Fruit fly (Drosophila melanogaster): Measurements from ENCODE around the gene Traf4.

DNA sequence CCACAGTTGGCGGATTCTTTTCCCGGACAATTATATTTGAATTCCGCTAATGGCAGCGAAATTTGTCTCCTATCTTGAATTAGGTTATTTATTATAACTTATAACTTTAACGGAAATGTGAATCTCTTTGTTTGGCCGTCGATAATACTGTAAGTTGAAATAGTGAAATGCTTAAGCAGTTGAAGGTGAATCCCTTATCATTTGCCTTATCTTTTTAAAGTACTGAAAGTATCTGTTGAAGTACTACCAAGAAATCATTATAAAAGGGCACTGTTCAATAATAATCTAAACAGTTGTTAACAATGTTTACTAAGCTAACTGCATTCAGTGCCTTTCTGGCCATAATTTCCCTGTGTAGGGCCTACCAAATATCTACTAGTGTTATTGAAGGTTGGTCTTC lies 49.1 kb downstream of the Traf4 start, which contains the start of gene CG43055:
- TF ChIP-seq CG32121 (GFP tag; IDR thresholded peaks at IDR 0.05) (no peak), Pif1B (GFP tag; optimal IDR thresholded peaks at IDR 0.05) (no peak), CG17806 (tag; optimal IDR thresholded peaks at IDR 0.05) (no peak), EcR (GFP tag; optimal IDR thresholded peaks at IDR 0.05) (no peak), CG12605 (GFP tag; IDR thresholded peaks at IDR 0.05) (no peak), CG13204 (GFP tag; optimal IDR thresholded peaks at IDR 0.05) (no peak), fd96Ca (GFP tag; IDR thresholded peaks at IDR 0.05) (no peak), Ets98B (GFP tag; IDR thresholded peaks at IDR 0.05) (no peak)
